Worm (Caenorhabditis elegans) whole organism, L4/young adult: ENCODE data around the gene hst-3.1.

Experiments used
- W03F9.2 ChIP-seq: fragments of 150-350 bp; optimal IDR thresholded peaks from 2 replicates; lab custom pipeline; 2014; ENCODE audit warnings: missing biosample characterization, missing genetic modification characterization
- dao-5 ChIP-seq: sonication (generic microtip); optimal IDR thresholded peaks from 2 replicates; lab custom pipeline; 2016; ENCODE audit warnings: missing genotype, missing genetic modification characterization, moderate library complexity, missing compliant biosample characterization
- him-1 ChIP-seq: sonication (generic microtip); optimal IDR thresholded peaks from 2 replicates; lab custom pipeline; 2016; ENCODE audit warnings: missing genotype, missing genetic modification reagents, missing genetic modification characterization, missing compliant biosample characterization

ce11 chrII:6169156-6169555 is at the start of gene hst-3.1:
- TF ChIP-seq him-1 = no peak
- no peak for TF ChIP-seq W03F9.2 (tag; lab: Kevin White, UChicago)
- no peak for TF ChIP-seq dao-5 (tag; lab: Kevin White, UChicago)
